Worm (Caenorhabditis elegans) whole organism, L3 larva: ENCODE measurements around the gene Y67D8B.5.

Experiments
- R02D3.7 ChIP-seq: fragments of 150-350 bp; optimal IDR thresholded peaks from 2 replicates; lab custom pipeline; 2014; ENCODE audit warnings: missing biosample characterization, missing genetic modification characterization
- ceh-82 ChIP-seq: fragments of 150-350 bp; optimal IDR thresholded peaks from 2 replicates; lab custom pipeline; 2014; ENCODE audit warnings: missing biosample characterization, missing genetic modification characterization
- daf-12 ChIP-seq: fragments of 150-350 bp; optimal IDR thresholded peaks from 2 replicates; lab custom pipeline; 2014; ENCODE audit warnings: missing biosample characterization, missing genetic modification reagents, missing genetic modification characterization
- fkh-10 ChIP-seq: sonication (generic microtip); optimal IDR thresholded peaks from 2 replicates; lab custom pipeline; 2017; ENCODE audit warnings: missing biosample characterization, missing genetic modification reagents, missing genetic modification characterization
- fos-1 ChIP-seq: fragments of 150-350 bp; optimal IDR thresholded peaks from 2 replicates; lab custom pipeline; 2014; ENCODE audit warnings: missing biosample characterization, missing genetic modification characterization
- mdl-1 ChIP-seq: fragments of 150-350 bp; optimal IDR thresholded peaks from 2 replicates; lab custom pipeline; 2014; ENCODE audit warnings: missing biosample characterization, missing genetic modification characterization
- unc-62 ChIP-seq: fragments of 150-350 bp; sonication (generic microtip); optimal IDR thresholded peaks from 4 replicates; lab custom pipeline; 2014; ENCODE audit warnings: missing biosample characterization, missing genetic modification reagents, missing genetic modification characterization
- zag-1 ChIP-seq: fragments of 150-350 bp; optimal IDR thresholded peaks from 2 replicates; lab custom pipeline; 2014; ENCODE audit warnings: missing biosample characterization, missing genetic modification characterization

ce11 chrIV:3191466-3191865 lies 10.7 kb upstream of the Y67D8B.5 start, which contains the start of gene Y67D8B.2:
- TF ChIP-seq zag-1 (tag; lab: Kevin White, UChicago) (no peak), fkh-10 (GFP tag; lab: Kevin White, UChicago) (no peak), unc-62 (GFP tag; lab: Kevin White, UChicago) (no peak), daf-12 (tag; lab: Kevin White, UChicago) (no peak), fos-1 (tag; lab: Kevin White, UChicago) (no peak), R02D3.7 (no peak), ceh-82 (tag; lab: Kevin White, UChicago) (no peak), mdl-1 (tag; lab: Kevin White, UChicago) (no peak)
